Worm (Caenorhabditis elegans): Measurements from ENCODE around the gene C50E3.7.

Gene C50E3.7

DNA sequence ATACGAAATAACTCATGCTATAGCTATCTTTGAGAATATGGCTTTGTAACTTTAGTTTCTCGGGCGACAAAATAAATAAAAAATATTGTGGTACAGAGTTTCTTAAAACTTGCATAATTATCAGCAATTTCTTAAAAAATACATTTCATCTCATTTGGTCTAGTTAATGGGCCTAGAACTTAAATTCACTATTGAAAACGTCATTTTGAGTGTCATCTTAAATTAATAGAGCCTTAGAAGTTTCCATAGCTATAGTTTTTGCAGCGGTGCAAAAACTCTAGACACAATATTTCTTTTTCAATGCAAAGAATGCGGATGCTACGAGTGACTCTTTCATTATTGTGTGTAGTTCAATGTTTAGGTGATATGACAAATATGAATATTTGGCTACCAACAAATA is 13.9 kb upstream of the C50E3.7 start, which contains the start of gene clec-215:
Gene clec-215, plus strand, starts transcription at position 301 of the 400 bp plus-strand sequence.
- TF ChIP-seq unc-62 (GFP tag; optimal IDR thresholded peaks at IDR 0.05), result no peak

DNA sequence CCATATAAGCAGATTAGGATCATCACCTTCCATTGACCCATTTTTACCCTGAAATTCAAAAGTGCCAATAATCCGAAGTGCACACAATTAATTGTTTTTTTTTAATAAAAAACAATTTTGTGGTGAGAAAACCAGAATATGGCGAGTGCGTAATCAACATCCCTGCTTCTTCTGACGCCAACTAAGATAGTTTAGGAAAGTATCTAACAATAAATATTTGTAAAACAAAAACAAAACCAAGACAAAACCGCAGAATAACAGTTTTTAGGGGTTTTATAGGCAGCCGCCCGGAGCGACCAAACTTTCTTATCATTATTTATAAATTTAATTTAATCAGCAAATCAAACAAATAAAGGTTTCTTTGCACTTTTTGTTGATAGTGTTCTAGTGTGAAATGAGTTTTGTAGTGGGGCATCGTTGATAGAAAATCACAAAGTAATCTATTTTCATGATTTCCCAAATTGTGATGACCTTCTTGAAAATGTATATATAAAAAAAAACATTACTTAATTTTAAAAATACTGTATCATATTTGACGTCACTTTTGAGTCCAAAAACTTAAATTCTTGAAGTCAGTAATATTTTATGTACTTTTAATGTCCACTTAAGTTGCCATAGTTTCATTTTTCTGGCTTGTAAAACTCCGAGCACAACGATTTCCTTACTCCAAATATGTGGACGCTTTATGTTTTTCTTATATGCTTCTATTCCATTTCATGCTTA is 11.7 kb upstream of the C50E3.7 start, which contains the start of the genes folt-3 and clec-214:
Gene folt-3, minus strand, starts transcription at position 51 of the 723 bp plus-strand sequence.
Gene clec-214, plus strand, starts transcription at position 673 of the 723 bp plus-strand sequence.
- TF ChIP-seq unc-62 (GFP tag; optimal IDR thresholded peaks at IDR 0.05), result no peak

ce11 chrV:7604858-7605257 is 6.7 kb upstream of the C50E3.7 start, which contains the start of gene clec-213:
clec-213 (plus strand) TSS chrV:7605158.
- TF ChIP-seq unc-62 (GFP tag; optimal IDR thresholded peaks at IDR 0.05), result no peak

- no peak for TF ChIP-seq unc-62 (GFP tag; optimal IDR thresholded peaks at IDR 0.05)
These were observed 5.2 kb upstream of the C50E3.7 start, which contains the start of gene C50E3.11 for ce11 chrV:7603404-7603803. C50E3.11 (minus strand) TSS chrV:7603486.

- no peak for TF ChIP-seq unc-62 (GFP tag; optimal IDR thresholded peaks at IDR 0.05)
These were observed 3.3 kb upstream of the C50E3.7 start, which contains the start of gene scl-26 for ce11 chrV:7601443-7601842. scl-26 (minus strand) TSS chrV:7601543.

ce11 chrV:7600149-7600548 is 2.0 kb upstream of the C50E3.7 start, which contains the start of gene C50E3.9:
C50E3.9 (minus strand) TSS chrV:7600249.
- TF ChIP-seq unc-62 (GFP tag; optimal IDR thresholded peaks at IDR 0.05), result no peak

DNA sequence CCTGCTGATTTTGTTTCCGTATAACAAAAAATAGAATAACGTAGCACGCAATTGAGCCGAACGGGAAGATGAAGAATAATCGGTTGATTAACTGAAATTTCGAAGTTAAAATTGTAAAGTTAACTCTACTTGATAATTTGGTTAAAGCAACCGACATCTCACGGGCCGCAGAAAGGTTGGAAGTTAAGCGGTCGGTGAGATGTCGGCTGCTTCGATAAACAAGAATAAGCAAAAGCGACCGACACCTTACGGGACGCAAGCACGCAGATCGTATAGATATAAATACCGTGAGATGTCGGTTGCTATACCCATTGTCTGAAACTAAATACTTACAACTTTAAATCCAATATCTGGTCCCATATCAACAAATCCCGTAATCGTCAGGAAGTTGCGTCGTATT is 3.0 kb downstream of the C50E3.7 start:
- TF ChIP-seq unc-62 (GFP tag; optimal IDR thresholded peaks at IDR 0.05), result no peak

DNA sequence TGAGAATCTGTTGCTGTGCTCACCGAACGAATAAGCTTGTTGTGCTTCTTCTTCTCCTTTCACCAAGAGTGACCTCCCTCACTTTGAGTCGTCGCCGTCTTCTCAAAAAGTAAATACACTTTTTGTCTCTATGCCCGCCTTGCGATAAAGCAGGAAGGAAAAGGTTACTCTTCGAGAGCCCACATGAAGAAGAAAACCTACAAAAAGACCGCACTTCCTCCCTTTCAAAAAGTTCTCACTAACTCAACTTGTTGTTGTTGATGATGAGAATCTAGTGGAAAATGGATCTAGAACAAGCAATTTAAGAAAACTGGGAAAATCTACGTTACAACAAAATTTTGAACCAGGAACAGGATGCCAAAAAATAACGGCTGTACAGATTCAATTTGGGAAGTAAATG is 7.7 kb downstream of the C50E3.7 start, which contains the start of gene C50E3.6:
Gene C50E3.6, minus strand, starts transcription at position 101 of the 400 bp plus-strand sequence.
- TF ChIP-seq unc-62 (GFP tag; optimal IDR thresholded peaks at IDR 0.05), result no peak

DNA sequence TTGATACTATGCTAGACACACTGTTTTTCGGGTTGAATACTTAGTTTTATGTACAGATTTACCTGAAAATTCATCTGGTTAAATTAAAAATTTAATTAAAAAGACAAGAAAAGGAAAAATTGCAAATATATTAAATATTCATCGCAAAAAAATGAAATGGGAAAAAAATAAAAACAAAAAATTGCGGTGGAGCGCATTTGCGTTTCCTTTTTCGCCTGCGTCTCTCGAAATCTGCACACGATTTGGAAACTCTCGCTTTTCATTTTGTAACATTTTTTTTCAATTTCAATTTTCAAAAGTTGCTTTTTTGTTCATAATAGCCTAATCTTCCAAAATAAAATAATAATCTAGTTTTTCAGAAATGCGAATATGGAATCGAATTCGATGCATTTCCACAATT is 10.5 kb downstream of the C50E3.7 start, which contains the start of the genes F19F10.11 and C50E3.5:
Gene F19F10.11, minus strand, starts transcription at position 68 of the 400 bp plus-strand sequence.
Gene C50E3.5, plus strand, starts transcription at position 360 of the 400 bp plus-strand sequence.
- no peak for TF ChIP-seq unc-62 (GFP tag; optimal IDR thresholded peaks at IDR 0.05)

ce11 chrV:7580378-7580777 is 17.8 kb downstream of the C50E3.7 start, which contains the start of gene ets-6:
ets-6 (minus strand) TSS chrV:7580546.
- no peak for TF ChIP-seq unc-62 (GFP tag; optimal IDR thresholded peaks at IDR 0.05)

ce11 chrV:7575563-7575962 is 22.6 kb downstream of the C50E3.7 start, which contains the start of the genes snu-66 and ints-9:
snu-66 (minus strand) TSS chrV:7575670.
ints-9 (plus strand) TSS chrV:7575802.
- TF ChIP-seq unc-62 (GFP tag; optimal IDR thresholded peaks at IDR 0.05), result no peak

DNA sequence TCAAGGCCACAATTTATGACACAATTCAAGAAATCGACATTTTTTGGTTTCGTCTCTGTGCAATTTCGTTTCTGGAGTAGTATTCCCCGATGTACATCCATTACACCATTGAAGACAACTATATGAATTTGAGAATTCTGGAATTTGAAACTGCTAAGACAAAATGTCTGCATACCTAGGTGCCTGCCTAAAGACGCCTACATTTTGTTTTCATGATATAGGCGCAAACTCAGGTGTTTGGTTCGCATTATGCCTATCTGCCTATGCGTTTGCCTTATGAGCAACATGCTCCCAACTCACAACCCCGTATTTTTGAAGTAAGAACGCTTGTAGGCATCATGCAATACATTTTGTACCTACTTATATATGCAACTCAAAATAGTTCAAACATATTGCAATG is 27.2 kb downstream of the C50E3.7 start, which contains the start of gene F19F10.14:
Gene F19F10.14, minus strand, starts transcription at position 101 of the 400 bp plus-strand sequence.
- no peak for TF ChIP-seq unc-62 (GFP tag; optimal IDR thresholded peaks at IDR 0.05)

DNA sequence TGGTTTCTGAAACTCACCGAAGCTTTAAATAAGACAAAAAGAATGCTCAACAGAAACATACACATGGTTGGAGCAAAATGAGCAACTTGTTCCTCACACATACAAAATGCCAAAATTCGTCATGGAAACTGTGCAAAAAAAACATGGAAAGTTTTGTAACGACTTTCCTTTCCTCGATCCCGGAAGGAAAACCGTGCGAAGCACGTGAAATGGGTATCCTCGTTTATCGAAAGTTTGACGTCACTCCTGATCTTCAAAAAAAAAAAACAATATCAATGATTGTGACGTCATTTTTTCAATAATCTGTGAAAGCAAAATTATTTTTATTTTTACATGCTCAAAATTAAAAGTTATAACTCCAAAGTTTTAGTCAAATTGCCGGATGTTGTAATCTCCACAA is 27.9 kb downstream of the C50E3.7 start, which contains the start of gene clec-212:
Gene clec-212, minus strand, starts transcription at position 101 of the 400 bp plus-strand sequence.
- no peak for TF ChIP-seq unc-62 (GFP tag; optimal IDR thresholded peaks at IDR 0.05)

ce11 chrV:7562947-7563346 is 35.2 kb downstream of the C50E3.7 start, which contains the start of gene F19F10.1:
F19F10.1 (plus strand) TSS chrV:7563247.
- no peak for TF ChIP-seq unc-62 (GFP tag; optimal IDR thresholded peaks at IDR 0.05)

- TF ChIP-seq unc-62 (GFP tag; optimal IDR thresholded peaks at IDR 0.05), result no peak
These were observed 39.5 kb downstream of the C50E3.7 start, which contains the start of gene ets-7 for ce11 chrV:7558693-7559092. ets-7 (minus strand) TSS chrV:7558793.

DNA sequence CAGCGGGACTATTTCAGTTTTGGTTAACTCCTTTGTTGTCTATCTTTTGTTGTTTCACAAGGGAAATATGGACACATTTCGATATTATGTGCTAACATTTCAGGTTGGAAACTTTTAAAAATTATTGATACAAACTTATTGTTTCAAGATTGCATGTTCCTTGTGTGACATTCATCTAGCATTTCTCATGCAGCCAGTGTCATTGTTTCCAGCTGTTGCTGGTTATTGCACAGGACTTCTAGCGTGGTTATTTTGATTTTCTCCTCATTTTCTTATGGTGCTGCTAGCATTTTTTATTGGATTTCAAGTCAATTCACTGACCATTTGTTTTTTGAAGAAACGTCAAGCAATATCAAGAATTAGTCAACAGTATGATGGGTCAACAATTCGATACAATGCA is 42.3 kb downstream of the C50E3.7 start:
- no peak for TF ChIP-seq unc-62 (GFP tag; optimal IDR thresholded peaks at IDR 0.05)
